Worm (Caenorhabditis elegans): Measurements from ENCODE around the gene rabn-5.

DNA sequence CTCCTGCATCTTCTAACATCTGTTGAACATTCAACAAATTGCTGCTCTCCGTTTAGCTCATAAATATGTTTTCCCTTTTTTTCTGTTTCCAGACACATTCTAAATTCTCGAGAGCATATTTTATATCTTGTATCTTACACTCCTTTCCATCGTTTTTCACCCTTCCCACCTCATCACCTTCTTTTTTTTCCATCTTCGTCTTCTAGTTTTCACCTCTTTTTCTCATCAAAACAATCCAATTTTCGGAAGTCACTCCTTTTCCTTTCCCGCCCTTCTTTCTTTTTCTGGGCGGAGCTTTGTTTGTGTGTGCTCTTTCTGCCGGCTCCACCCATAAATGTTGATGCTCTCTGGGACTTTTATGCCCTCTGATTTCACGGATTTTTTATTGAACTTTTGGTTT is 41.5 kb upstream of the rabn-5 start:
- TF ChIP-seq mdl-1 (tag; optimal IDR thresholded peaks at IDR 0.05) (no peak), fos-1 (tag; optimal IDR thresholded peaks at IDR 0.05) (no peak), fkh-10 (GFP tag; optimal IDR thresholded peaks at IDR 0.05) (no peak), elt-1 (tag; optimal IDR thresholded peaks at IDR 0.05) (no peak), nhr-11 (tag; optimal IDR thresholded peaks at IDR 0.05) (no peak), elt-2 (tag; optimal IDR thresholded peaks at IDR 0.05) (no peak), ZK546.5 (tag; optimal IDR thresholded peaks at IDR 0.05) (no peak), ztf-4 (tag; optimal IDR thresholded peaks at IDR 0.05) (no peak), zag-1 (tag; optimal IDR thresholded peaks at IDR 0.05) (no peak), mml-1 (tag; optimal IDR thresholded peaks at IDR 0.05) (no peak), nhr-237 (tag; optimal IDR thresholded peaks at IDR 0.05) (no peak), nhr-12 (tag; optimal IDR thresholded peaks at IDR 0.05) (no peak), ceh-16 (tag; optimal IDR thresholded peaks at IDR 0.05) (no peak)
